Worm (Caenorhabditis elegans): ENCODE data around the gene lgc-46.

lgc-46 gene

ce11 chrIII:1136827-1137378 is 1.1 kb upstream of the lgc-46 start:
- TF ChIP-seq mep-1 (tag; optimal IDR thresholded peaks at IDR 0.05) (peak; percentile 7), ces-1 (GFP tag; optimal IDR thresholded peaks at IDR 0.05) (peak; percentile 49), flh-1 (GFP tag; optimal IDR thresholded peaks at IDR 0.05) (no peak)

ce11 chrIII:1131532-1131931 is 4.3 kb downstream of the lgc-46 start:
- TF ChIP-seq mls-2 (tag; optimal IDR thresholded peaks at IDR 0.05) (no peak), unc-62 (GFP tag; optimal IDR thresholded peaks at IDR 0.05) (no peak), ces-1 (GFP tag; optimal IDR thresholded peaks at IDR 0.05) (peak; percentile 84)

- TF ChIP-seq nhr-237 (tag; optimal IDR thresholded peaks at IDR 0.05) (no peak), nhr-12 (tag; optimal IDR thresholded peaks at IDR 0.05) (no peak), unc-39 (tag; optimal IDR thresholded peaks at IDR 0.05) (no peak), lsy-2 (tag; optimal IDR thresholded peaks at IDR 0.05) (no peak), bed-3 (GFP tag; optimal IDR thresholded peaks at IDR 0.05) (no peak)
These were observed 10.3 kb downstream of the lgc-46 start for ce11 chrIII:1125494-1125893.

ce11 chrIII:1122239-1122638 is 13.6 kb downstream of the lgc-46 start:
- no peak for TF ChIP-seq unc-120 (tag; optimal IDR thresholded peaks at IDR 0.05; ENCODE audit: poor library complexity, severe bottlenecking)
- no peak for TF ChIP-seq ces-1 (GFP tag; optimal IDR thresholded peaks at IDR 0.05)
- no peak for TF ChIP-seq zip-8 (tag; optimal IDR thresholded peaks at IDR 0.05)
- TF ChIP-seq hlh-1 (tag; optimal IDR thresholded peaks at IDR 0.05), result no peak
- TF ChIP-seq nhr-28 (tag; optimal IDR thresholded peaks at IDR 0.05), result no peak
- TF ChIP-seq sem-2 (GFP tag; optimal IDR thresholded peaks at IDR 0.05), result peak; percentile 62
- TF ChIP-seq blmp-1 (tag; optimal IDR thresholded peaks at IDR 0.05), result no peak
- no peak for TF ChIP-seq ztf-11 (tag; optimal IDR thresholded peaks at IDR 0.05)
- TF ChIP-seq tbx-8 (GFP tag; optimal IDR thresholded peaks at IDR 0.05), result no peak
- TF ChIP-seq ham-2 (GFP tag; optimal IDR thresholded peaks at IDR 0.05), result peak; percentile 29
- peak; percentile 68 for TF ChIP-seq M03D4.4 (tag; optimal IDR thresholded peaks at IDR 0.05)
- TF ChIP-seq flh-1 (GFP tag; optimal IDR thresholded peaks at IDR 0.05), result peak; percentile 41
- peak; percentile 57 for TF ChIP-seq bed-3 (GFP tag; optimal IDR thresholded peaks at IDR 0.05)
- TF ChIP-seq unc-39 (tag; optimal IDR thresholded peaks at IDR 0.05), result no peak
- peak; percentile 72 for TF ChIP-seq mls-2 (tag; optimal IDR thresholded peaks at IDR 0.05)
- peak; percentile 78 for TF ChIP-seq drap-1 (GFP tag; optimal IDR thresholded peaks at IDR 0.05)
- no peak for TF ChIP-seq snpc-4 (tag; optimal IDR thresholded peaks at IDR 0.05)
- no peak for TF ChIP-seq elt-1 (tag; optimal IDR thresholded peaks at IDR 0.05; ENCODE audit: borderline replicate concordance, insufficient read depth)
- TF ChIP-seq ceh-43 (GFP tag; optimal IDR thresholded peaks at IDR 0.05), result peak; percentile 37
- no peak for TF ChIP-seq unc-62 (GFP tag; optimal IDR thresholded peaks at IDR 0.05)
- no peak for TF ChIP-seq lsy-2 (tag; optimal IDR thresholded peaks at IDR 0.05)
- TF ChIP-seq mab-5 (tag; optimal IDR thresholded peaks at IDR 0.05), result no peak
- TF ChIP-seq sptf-1 (tag; optimal IDR thresholded peaks at IDR 0.05), result peak; percentile 80
- no peak for TF ChIP-seq pha-4 (tag; optimal IDR thresholded peaks at IDR 0.05)
- TF ChIP-seq ceh-39 (tag; optimal IDR thresholded peaks at IDR 0.05), result no peak
- no peak for TF ChIP-seq nhr-237 (tag; optimal IDR thresholded peaks at IDR 0.05)
- peak; percentile 60 for TF ChIP-seq ceh-83 (GFP tag; optimal IDR thresholded peaks at IDR 0.05)
- peak; percentile 68 for TF ChIP-seq cnd-1 (tag; optimal IDR thresholded peaks at IDR 0.05)
- TF ChIP-seq elt-3 (tag; optimal IDR thresholded peaks at IDR 0.05), result no peak
- no peak for TF ChIP-seq nhr-2 (tag; optimal IDR thresholded peaks at IDR 0.05)
- TF ChIP-seq nhr-12 (tag; optimal IDR thresholded peaks at IDR 0.05), result no peak
- TF ChIP-seq nhr-76 (tag; optimal IDR thresholded peaks at IDR 0.05), result no peak
- peak; percentile 59 for TF ChIP-seq lin-32 (GFP tag; optimal IDR thresholded peaks at IDR 0.05)
- TF ChIP-seq mep-1 (tag; optimal IDR thresholded peaks at IDR 0.05), result no peak
